Fruit fly (Drosophila melanogaster): Measurements from ENCODE around the gene CG17681.

CG17681 gene

dm6 chr2L:18146618-18147099, 6.3 kb upstream of the CG17681 start (continued):
- peak; percentile 15 for TF ChIP-seq vfl (GFP tag; optimal IDR thresholded peaks at IDR 0.05)
- no peak for TF ChIP-seq lmd (GFP tag; IDR thresholded peaks at IDR 0.05)
- TF ChIP-seq grn (GFP tag; optimal IDR thresholded peaks at IDR 0.05): no peak
- no peak for TF ChIP-seq CG11398 (GFP tag; optimal IDR thresholded peaks at IDR 0.05)
- TF ChIP-seq CG2678 (tag; optimal IDR thresholded peaks at IDR 0.05): peak; percentile 1
- TF ChIP-seq eve (GFP tag; optimal IDR thresholded peaks at IDR 0.05): no peak
- TF ChIP-seq CG1024 (GFP tag; IDR thresholded peaks at IDR 0.05): no peak
- no peak for TF ChIP-seq CG33213 (GFP tag; optimal IDR thresholded peaks at IDR 0.05)
- no peak for TF ChIP-seq Hsf (GFP tag; optimal IDR thresholded peaks at IDR 0.05)
- TF ChIP-seq dmrt99B (tag; optimal IDR thresholded peaks at IDR 0.05): no peak
- TF ChIP-seq CG3995 (GFP tag; optimal IDR thresholded peaks at IDR 0.05): no peak
- peak; percentile 59 for TF ChIP-seq Med (GFP tag)
- no peak for TF ChIP-seq cato (GFP tag; optimal IDR thresholded peaks at IDR 0.05; ENCODE audit: borderline replicate concordance)
- TF ChIP-seq CG13424 (tag; optimal IDR thresholded peaks at IDR 0.05): no peak
- 0 out of 3 replicates have a peak, but pooled peaks have one; percentile 11 for TF ChIP-seq dysf (GFP tag; IDR thresholded peaks at IDR 0.05)
- TF ChIP-seq GATAe (GFP tag; conservative IDR thresholded peaks at IDR 0.05): no peak
- peak; percentile 27 for TF ChIP-seq Ets65A (GFP tag)
- no peak for TF ChIP-seq Elba2 (GFP tag; optimal IDR thresholded peaks at IDR 0.05)
- no peak for TF ChIP-seq CG10959 (GFP tag; IDR thresholded peaks at IDR 0.05)
- TF ChIP-seq Dip2 (GFP tag; IDR thresholded peaks at IDR 0.05): no peak
- TF ChIP-seq luna (GFP tag; optimal IDR thresholded peaks at IDR 0.05): no peak
- no peak for TF ChIP-seq CG17186 (GFP tag; optimal IDR thresholded peaks at IDR 0.05)
- TF ChIP-seq vvl (GFP tag; IDR thresholded peaks at IDR 0.05): peak; percentile 15; the same call in 1 of the 2 replicates
- TF ChIP-seq CG12391 (tag; optimal IDR thresholded peaks at IDR 0.05): no peak
- TF ChIP-seq bsh (GFP tag; optimal IDR thresholded peaks at IDR 0.05): peak in 1 of 2 experiments; percentile 60
- no peak for TF ChIP-seq mld (GFP tag; IDR thresholded peaks at IDR 0.05; ENCODE audit: partially characterized antibody)
- no peak for TF ChIP-seq CG11085 (GFP tag; IDR thresholded peaks at IDR 0.05)
- no peak for TF ChIP-seq zfh2 (GFP tag; optimal IDR thresholded peaks at IDR 0.05)
- no peak for TF ChIP-seq emc (GFP tag; optimal IDR thresholded peaks at IDR 0.05)
- TF ChIP-seq HLH3B (GFP tag; IDR thresholded peaks at IDR 0.05): no peak
- TF ChIP-seq Abd-B (GFP tag; optimal IDR thresholded peaks at IDR 0.05): no peak
- no peak for TF ChIP-seq E2f1 (GFP tag; IDR thresholded peaks at IDR 0.05)
- TF ChIP-seq CG11456 (GFP tag; IDR thresholded peaks at IDR 0.05): no peak
- TF ChIP-seq CG2199 (GFP tag; IDR thresholded peaks at IDR 0.05): no peak
- no peak for TF ChIP-seq CG3847 (GFP tag; IDR thresholded peaks at IDR 0.05)
- no peak; the same call in 1 of the 2 replicates for TF ChIP-seq MBD-R2 (GFP tag; IDR thresholded peaks at IDR 0.05)
- TF ChIP-seq Xbp1 (GFP tag; optimal IDR thresholded peaks at IDR 0.05): no peak
- no peak for TF ChIP-seq NFAT (GFP tag; IDR thresholded peaks at IDR 0.05)
- no peak for TF ChIP-seq tgo (GFP tag; IDR thresholded peaks at IDR 0.05)
- TF ChIP-seq CG14050 (GFP tag; IDR thresholded peaks at IDR 0.05): no peak
- TF ChIP-seq pnt (GFP tag; optimal IDR thresholded peaks at IDR 0.05): no peak
- no peak for TF ChIP-seq jigr1 (GFP tag; IDR thresholded peaks at IDR 0.05)
- no peak for TF ChIP-seq Dbx (GFP tag; IDR thresholded peaks at IDR 0.05)
- TF ChIP-seq crol (GFP tag; IDR thresholded peaks at IDR 0.05): no peak
- no peak for TF ChIP-seq odd (GFP tag; optimal IDR thresholded peaks at IDR 0.05)
- no peak for TF ChIP-seq croc (GFP tag; conservative IDR thresholded peaks at IDR 0.05)
- TF ChIP-seq CG2116 (GFP tag; optimal IDR thresholded peaks at IDR 0.05): no peak
- no peak for TF ChIP-seq ab (GFP tag; optimal IDR thresholded peaks at IDR 0.05)
- no peak for TF ChIP-seq Lhr (GFP tag; optimal IDR thresholded peaks at IDR 0.05)
- no peak for TF ChIP-seq NC2α (GFP tag; optimal IDR thresholded peaks at IDR 0.05)
- no peak for TF ChIP-seq CG11696 (GFP tag; IDR thresholded peaks at IDR 0.05)
- TF ChIP-seq prd (optimal IDR thresholded peaks at IDR 0.05): no peak
- no peak for TF ChIP-seq prd (GFP tag; IDR thresholded peaks at IDR 0.05)
- TF ChIP-seq CG17328 (GFP tag; IDR thresholded peaks at IDR 0.05): no peak

Data from whole organism, embryonic.